Fruit fly (Drosophila melanogaster) whole organism, wandering third instar larva: Measurements from ENCODE around the gene CG44475.

Source experiments
- Abd-B ChIP-seq: fragments of >200 bp; optimal IDR thresholded peaks from 2 replicates; lab custom pipeline; 2017; ENCODE audit warnings: missing biosample characterization, missing genetic modification characterization
- br ChIP-seq: fragments of 200-800 bp; sonication (Bioruptor generic); optimal IDR thresholded peaks from 2 replicates; lab custom pipeline; 2016; ENCODE audit warnings: missing biosample characterization, missing genetic modification characterization
- usp ChIP-seq: fragments of >200 bp; optimal IDR thresholded peaks from 2 replicates; lab custom pipeline; 2017; ENCODE audit warnings: missing biosample characterization, missing genetic modification characterization

- TF ChIP-seq Abd-B (GFP tag; lab: Kevin White, UChicago), result no peak
- TF ChIP-seq usp (GFP tag; lab: Kevin White, UChicago), result no peak
- peak; percentile 24 for TF ChIP-seq br
Measured at dm6 chr2L:15912008-15912900, 29.3 kb upstream of the CG44475 start.
